Fruit fly (Drosophila melanogaster) whole organism, embryonic: Measurements from ENCODE around the gene PolG2.
A peak's percentile ranks its signal among the peaks of the same experiment; 100 is the strongest.

Experiments used
- ATbp ChIP-seq: fragments of 200-800 bp; sonication (Bioruptor generic); optimal IDR thresholded peaks from 2 replicates; lab custom pipeline; 2017; ENCODE audit warnings: missing biosample characterization, mild to moderate bottlenecking, missing genetic modification characterization, missing genetic modification reagents
- B-H1 ChIP-seq: fragments of 200-800 bp; sonication (Bioruptor generic); IDR thresholded peaks from 3 replicates; pipeline ENCODE4 v1.3.6; 2022; ENCODE audit warnings: missing biosample characterization, missing genetic modification characterization
- Blimp-1 ChIP-seq: fragments of 200-800 bp; sonication (Bioruptor generic); optimal IDR thresholded peaks from 3 replicates; lab custom pipeline; 2018; ENCODE audit warnings: missing biosample characterization, missing genetic modification characterization, mild to moderate bottlenecking, moderate library complexity, missing genetic modification reagents
- CG10959 ChIP-seq: fragments of 200-800 bp; sonication (Bioruptor generic); IDR thresholded peaks from 2 replicates; pipeline ENCODE4 v1.3.6; 2022; ENCODE audit warnings: missing biosample characterization, missing genetic modification characterization
- CG11093 ChIP-seq: fragments of 200-800 bp; sonication (Bioruptor generic); IDR thresholded peaks from 3 replicates; pipeline ENCODE4 v1.3.6; 2022; ENCODE audit warnings: missing biosample characterization, missing genetic modification characterization
- CG11560 ChIP-seq: fragments of 200-800 bp; sonication (Bioruptor generic); IDR thresholded peaks from 3 replicates; pipeline ENCODE4 v1.3.6; 2022; ENCODE audit warnings: missing biosample characterization, missing genetic modification characterization
- CG13123 ChIP-seq: fragments of 200-800 bp; sonication (Bioruptor generic); optimal IDR thresholded peaks from 2 replicates; lab custom pipeline; 2016; ENCODE audit warnings: missing biosample characterization, missing genetic modification characterization
- CG13287 ChIP-seq: fragments of 200-800 bp; sonication (Bioruptor generic); IDR thresholded peaks from 2 replicates; pipeline ENCODE4 v1.3.6; 2022; ENCODE audit warnings: missing biosample characterization, missing genetic modification characterization; ENCODE audit not compliant: partially characterized antibody
- CG14050 ChIP-seq: fragments of 200-800 bp; sonication (Bioruptor generic); IDR thresholded peaks from 3 replicates; pipeline ENCODE4 v1.3.6; 2022; ENCODE audit warnings: missing biosample characterization, missing genetic modification characterization
- CG15269 ChIP-seq: fragments of 200-800 bp; sonication (Bioruptor generic); optimal IDR thresholded peaks from 2 replicates; lab custom pipeline; 2018; ENCODE audit warnings: missing biosample characterization, mild to moderate bottlenecking, missing genetic modification characterization, moderate library complexity
- CG15479 ChIP-seq: fragments of 200-800 bp; sonication (Bioruptor generic); optimal IDR thresholded peaks from 3 replicates; lab custom pipeline; 2019; ENCODE audit warnings: missing biosample characterization, mild to moderate bottlenecking, missing genetic modification characterization, moderate library complexity
- CG15514 ChIP-seq: fragments of 200-800 bp; sonication (Bioruptor generic); optimal IDR thresholded peaks from 3 replicates; lab custom pipeline; 2017; ENCODE audit warnings: missing biosample characterization, missing genetic modification characterization, mild to moderate bottlenecking, moderate library complexity, missing genetic modification reagents
- CG15696 ChIP-seq: fragments of 200-800 bp; sonication (Bioruptor generic); optimal IDR thresholded peaks from 2 replicates; lab custom pipeline; 2019; ENCODE audit warnings: missing biosample characterization, mild to moderate bottlenecking, missing genetic modification characterization, moderate library complexity
- CG16815 ChIP-seq: fragments of 200-800 bp; sonication (Bioruptor generic); optimal IDR thresholded peaks from 3 replicates; lab custom pipeline; 2017; ENCODE audit warnings: missing biosample characterization, mild to moderate bottlenecking, missing genetic modification characterization
- CG18262 ChIP-seq: fragments of 200-800 bp; optimal IDR thresholded peaks from 3 replicates; lab custom pipeline; 2019; ENCODE audit warnings: missing biosample characterization, mild to moderate bottlenecking, missing genetic modification characterization, moderate library complexity
- CG18764 ChIP-seq: fragments of 200-800 bp; sonication (Bioruptor generic); optimal IDR thresholded peaks from 3 replicates; lab custom pipeline; 2016; ENCODE audit warnings: missing biosample characterization, missing genetic modification characterization
- CG2129 ChIP-seq: fragments of 200-800 bp; sonication (Bioruptor generic); IDR thresholded peaks from 2 replicates; pipeline ENCODE4 v1.3.6; 2022; ENCODE audit warnings: missing biosample characterization, missing genetic modification characterization; ENCODE audit not compliant: partially characterized antibody
- CG43689 ChIP-seq: fragments of 200-800 bp; sonication (Bioruptor generic); IDR thresholded peaks from 2 replicates; pipeline ENCODE4 v1.3.6; 2022; ENCODE audit warnings: missing biosample characterization, missing genetic modification characterization
- CG6175 ChIP-seq: fragments of 200-800 bp; sonication (Bioruptor generic); IDR thresholded peaks from 3 replicates; pipeline ENCODE4 v1.3.6; 2022; ENCODE audit warnings: missing biosample characterization, missing genetic modification characterization
- CG7271 ChIP-seq: fragments of 200-800 bp; sonication (Bioruptor generic); optimal IDR thresholded peaks from 2 replicates; lab custom pipeline; 2018; ENCODE audit warnings: missing biosample characterization, mild to moderate bottlenecking, missing genetic modification characterization, moderate library complexity
- CG9215 ChIP-seq: fragments of 200-800 bp; sonication (Bioruptor generic); IDR thresholded peaks from 2 replicates; pipeline ENCODE4 v1.3.6; 2022; ENCODE audit warnings: missing biosample characterization, missing genetic modification characterization
- CG9437 ChIP-seq: fragments of 200-800 bp; sonication (Bioruptor generic); optimal IDR thresholded peaks from 2 replicates; lab custom pipeline; 2018; ENCODE audit warnings: missing biosample characterization, mild to moderate bottlenecking, missing genetic modification characterization
- CTCF ChIP-seq: fragments of 200-800 bp; sonication (Bioruptor generic); optimal IDR thresholded peaks from 2 replicates; lab custom pipeline; 2017; ENCODE audit warnings: missing biosample characterization, mild to moderate bottlenecking, missing genetic modification characterization, moderate library complexity
- CkIIα-i1 ChIP-seq: fragments of 200-800 bp; sonication (Bioruptor generic); IDR thresholded peaks from 2 replicates; pipeline ENCODE4 v1.3.6; 2022; ENCODE audit warnings: missing biosample characterization, missing genetic modification characterization
- GATAe ChIP-seq: fragments of 200-800 bp; sonication (Bioruptor generic); conservative IDR thresholded peaks from 2 replicates; pipeline ENCODE4 v1.3.6; 2022; ENCODE audit warnings: missing biosample characterization, missing genetic modification characterization
- Hr51 ChIP-seq, 2 experiments: fragments of 200-800 bp; sonication (Bioruptor generic); optimal IDR thresholded peaks; 2 replicates in 1 of 2; 3 replicates in 1 of 2; lab custom pipeline; 2016 to 2018; ENCODE audit warnings: missing biosample characterization in 2 of 2, missing genetic modification characterization in 2 of 2, mild to moderate bottlenecking in 1 of 2, moderate library complexity in 1 of 2
- MBD-R2 ChIP-seq: fragments of 200-800 bp; sonication (Bioruptor generic); IDR thresholded peaks from 2 replicates; pipeline ENCODE4 v1.3.6; 2022; ENCODE audit warnings: missing biosample characterization, missing genetic modification characterization
- MESR4 ChIP-seq: fragments of 200-800 bp; sonication (Bioruptor generic); optimal IDR thresholded peaks from 2 replicates; lab custom pipeline; 2018; ENCODE audit warnings: missing biosample characterization, mild to moderate bottlenecking, missing genetic modification characterization, moderate library complexity
- abd-A ChIP-seq: fragments of 200-800 bp; sonication (Bioruptor generic); optimal IDR thresholded peaks from 3 replicates; lab custom pipeline; 2019; ENCODE audit warnings: missing biosample characterization, mild to moderate bottlenecking, missing genetic modification characterization, moderate library complexity
- al ChIP-seq: fragments of 200-800 bp; sonication (Bioruptor generic); IDR thresholded peaks from 2 replicates; pipeline ENCODE4 v1.3.6; 2022; ENCODE audit warnings: missing biosample characterization, missing genetic modification characterization
- bigmax ChIP-seq: fragments of 200-800 bp; sonication (Bioruptor generic); optimal IDR thresholded peaks from 2 replicates; lab custom pipeline; 2018; ENCODE audit warnings: missing biosample characterization, mild to moderate bottlenecking, missing genetic modification characterization
- chif ChIP-seq, 2 experiments: fragments of 200-800 bp; sonication (Bioruptor generic); optimal IDR thresholded peaks; 3 replicates each; lab custom pipeline; 2016; ENCODE audit warnings: missing biosample characterization in 2 of 2, missing genetic modification characterization in 2 of 2
- da ChIP-seq: fragments of 200-800 bp; sonication (Bioruptor generic); optimal IDR thresholded peaks from 2 replicates; lab custom pipeline; 2016; ENCODE audit warnings: missing biosample characterization, missing genetic modification characterization
- eyg ChIP-seq: fragments of 200-800 bp; sonication (Bioruptor generic); optimal IDR thresholded peaks from 3 replicates; lab custom pipeline; 2016; ENCODE audit warnings: missing biosample characterization, missing genetic modification characterization
- jigr1 ChIP-seq: fragments of 200-800 bp; sonication (Bioruptor generic); IDR thresholded peaks from 3 replicates; pipeline ENCODE4 v1.3.6; 2022; ENCODE audit warnings: missing biosample characterization, missing genetic modification characterization
- luna ChIP-seq: fragments of 200-800 bp; sonication (Bioruptor generic); optimal IDR thresholded peaks from 2 replicates; lab custom pipeline; 2016; ENCODE audit warnings: missing biosample characterization, missing genetic modification characterization
- mam ChIP-seq: fragments of 200-800 bp; sonication (Bioruptor generic); optimal IDR thresholded peaks from 3 replicates; lab custom pipeline; 2016; ENCODE audit warnings: missing biosample characterization, missing genetic modification characterization
- nom ChIP-seq: fragments of 200-800 bp; sonication (Bioruptor generic); optimal IDR thresholded peaks from 2 replicates; lab custom pipeline; 2017; ENCODE audit warnings: missing biosample characterization, missing genetic modification characterization, mild to moderate bottlenecking, moderate library complexity, missing genetic modification reagents
- oc ChIP-seq: fragments of 200-800 bp; sonication (Bioruptor generic); optimal IDR thresholded peaks from 2 replicates; lab custom pipeline; 2018; ENCODE audit warnings: missing biosample characterization, mild to moderate bottlenecking, missing genetic modification characterization, moderate library complexity
- prd ChIP-seq, 3 experiments: fragments of >200 bp in 2 of 3; fragments of 200-800 bp in 1 of 3; sonication (Bioruptor generic) in 1 of 3; optimal IDR thresholded peaks in 2 of 3; IDR thresholded peaks in 1 of 3; 2 replicates in 2 of 3; 3 replicates in 1 of 3; pipeline versions ENCODE4 v1.3.6 to Lab custom; 2017 to 2022; ENCODE audit warnings: missing biosample characterization in 1 of 3, missing genetic modification characterization in 1 of 3
- repo ChIP-seq: fragments of 200-800 bp; sonication (Bioruptor generic); optimal IDR thresholded peaks from 2 replicates; lab custom pipeline; 2016; ENCODE audit warnings: missing biosample characterization, missing genetic modification characterization
- salm ChIP-seq: fragments of 200-800 bp; sonication (Bioruptor generic); optimal IDR thresholded peaks from 2 replicates; lab custom pipeline; 2018; ENCODE audit warnings: missing biosample characterization, mild to moderate bottlenecking, missing genetic modification characterization
- sna ChIP-seq: fragments of 200-800 bp; sonication (Bioruptor generic); IDR thresholded peaks from 2 replicates; pipeline ENCODE4 v1.3.6; 2022; ENCODE audit warnings: missing biosample characterization, missing genetic modification characterization; ENCODE audit not compliant: partially characterized antibody
- sr ChIP-seq: fragments of 200-800 bp; sonication (Bioruptor generic); IDR thresholded peaks from 3 replicates; pipeline ENCODE4 v1.3.6; 2022; ENCODE audit warnings: missing biosample characterization, missing genetic modification characterization
- stwl ChIP-seq: fragments of 200-800 bp; sonication (Bioruptor generic); optimal IDR thresholded peaks from 3 replicates; lab custom pipeline; 2018; ENCODE audit warnings: missing biosample characterization, mild to moderate bottlenecking, missing genetic modification characterization, moderate library complexity
- tup ChIP-seq: fragments of 200-800 bp; sonication (Bioruptor generic); optimal IDR thresholded peaks from 2 replicates; lab custom pipeline; 2016; ENCODE audit warnings: missing biosample characterization, mild to moderate bottlenecking, missing genetic modification characterization, moderate library complexity
- vvl ChIP-seq: fragments of 200-800 bp; sonication (Bioruptor generic); IDR thresholded peaks from 2 replicates; pipeline ENCODE4 v1.3.6; 2022; ENCODE audit warnings: missing biosample characterization, missing genetic modification characterization
- yki ChIP-seq: fragments of >200 bp; optimal IDR thresholded peaks from 3 replicates; lab custom pipeline; 2018
- zen ChIP-seq: fragments of 200-800 bp; sonication (Bioruptor generic); optimal IDR thresholded peaks from 3 replicates; lab custom pipeline; 2018; ENCODE audit warnings: missing biosample characterization, mild to moderate bottlenecking, missing genetic modification characterization, moderate library complexity

Gene PolG2

dm6 chr2L:13783264-13784154, 49.4 kb downstream of the PolG2 start, which contains the start of gene Eato (continued):
- TF ChIP-seq CG6175 (GFP tag; lab: Robert Waterston, UW) (no peak), CG7271 (tag; lab: Kevin White, UChicago) (no peak), CG15514 (peak; percentile 62), CG10959 (GFP tag; lab: Robert Waterston, UW) (no peak), nom (GFP tag; lab: Kevin White, UChicago) (no peak), chif (GFP tag; optimal IDR thresholded peaks at IDR 0.05; lab: Kevin White, UChicago) (no peak), CG2129 (GFP tag; lab: Robert Waterston, UW) (no peak), salm (tag; lab: Kevin White, UChicago) (no peak), CG18764 (GFP tag; lab: Kevin White, UChicago) (no peak), prd (optimal IDR thresholded peaks at IDR 0.05; lab: Kevin White, UChicago) (no peak), prd (GFP tag; IDR thresholded peaks at IDR 0.05; lab: Robert Waterston, UW) (no peak), stwl (tag; lab: Kevin White, UChicago) (peak; percentile 40), oc (no peak), GATAe (no peak), sr (no peak), CG9437 (GFP tag; lab: Kevin White, UChicago) (peak; percentile 17), CG18262 (peak; percentile 38), CG11560 (tag; lab: Robert Waterston, UW) (no peak), B-H1 (GFP tag; lab: Robert Waterston, UW) (no peak), da (GFP tag; lab: Kevin White, UChicago) (no peak), CG15269 (no peak), tup (GFP tag; lab: Kevin White, UChicago) (no peak), CG15479 (GFP tag; lab: Kevin White, UChicago) (no peak), CG13123 (no peak), CkIIα-i1 (no peak), CTCF (GFP tag; lab: Kevin White, UChicago) (no peak), repo (GFP tag; lab: Kevin White, UChicago) (no peak), CG9215 (GFP tag; lab: Robert Waterston, UW) (peak; percentile 21; the same call in 1 of the 2 replicates), CG16815 (GFP tag; lab: Kevin White, UChicago) (no peak), CG15696 (tag; lab: Kevin White, UChicago) (no peak), jigr1 (GFP tag; lab: Robert Waterston, UW) (no peak), al (GFP tag; lab: Robert Waterston, UW) (0 out of 2 replicates have a peak, but pooled peaks have one; percentile 31), Blimp-1 (GFP tag; lab: Kevin White, UChicago) (no peak), eyg (GFP tag; lab: Kevin White, UChicago) (no peak), CG43689 (GFP tag; lab: Robert Waterston, UW) (no peak), MBD-R2 (GFP tag; lab: Robert Waterston, UW) (peak; percentile 71), zen (tag; lab: Kevin White, UChicago) (no peak), CG13287 (GFP tag; lab: Robert Waterston, UW) (peak; percentile 72), yki (lab: Kevin White, UChicago) (no peak), Hr51 (GFP tag; optimal IDR thresholded peaks at IDR 0.05; lab: Kevin White, UChicago) (no peak), MESR4 (GFP tag; lab: Kevin White, UChicago) (peak; percentile 47), abd-A (no peak), luna (GFP tag; lab: Kevin White, UChicago) (no peak), bigmax (GFP tag; lab: Kevin White, UChicago) (no peak), vvl (peak; percentile 45), sna (GFP tag; lab: Robert Waterston, UW) (0 out of 2 replicates have a peak, but pooled peaks have one; percentile 35), CG11093 (GFP tag; lab: Robert Waterston, UW) (no peak), ATbp (no peak), mam (GFP tag; lab: Kevin White, UChicago) (peak; percentile 22), CG14050 (no peak)
